Worm (Caenorhabditis elegans): ENCODE results near the gene C56G2.15.
A peak's percentile ranks its signal among the peaks of the same experiment; 100 is the strongest.

The C56G2.15 gene

ce11 chrIII:6406829-6407228 lies 39.1 kb upstream of the C56G2.15 start, which contains the start of gene let-756:
Gene let-756, plus strand, starts transcription at chrIII:6407129.
- TF ChIP-seq unc-120 (tag; optimal IDR thresholded peaks at IDR 0.05; ENCODE audit: poor library complexity, severe bottlenecking) (no peak), sptf-1 (tag; optimal IDR thresholded peaks at IDR 0.05) (no peak), nhr-2 (tag; optimal IDR thresholded peaks at IDR 0.05) (no peak), nhr-76 (tag; optimal IDR thresholded peaks at IDR 0.05) (no peak), lin-13 (tag; optimal IDR thresholded peaks at IDR 0.05) (no peak), nhr-28 (tag; optimal IDR thresholded peaks at IDR 0.05) (no peak), ztf-11 (tag; optimal IDR thresholded peaks at IDR 0.05) (no peak), mls-2 (tag; optimal IDR thresholded peaks at IDR 0.05) (no peak), lsy-2 (tag; optimal IDR thresholded peaks at IDR 0.05) (no peak), ces-1 (GFP tag; optimal IDR thresholded peaks at IDR 0.05) (no peak), flh-1 (GFP tag; optimal IDR thresholded peaks at IDR 0.05) (no peak), unc-39 (tag; optimal IDR thresholded peaks at IDR 0.05) (no peak), ceh-39 (tag; optimal IDR thresholded peaks at IDR 0.05) (no peak)

ce11 chrIII:6405121-6405520 lies 37.4 kb upstream of the C56G2.15 start:
- TF ChIP-seq mab-5 (tag; optimal IDR thresholded peaks at IDR 0.05) (peak; percentile 30), mep-1 (tag; optimal IDR thresholded peaks at IDR 0.05) (no peak), unc-62 (GFP tag; optimal IDR thresholded peaks at IDR 0.05) (peak; percentile 88), lin-32 (GFP tag; optimal IDR thresholded peaks at IDR 0.05) (no peak), ztf-11 (tag; optimal IDR thresholded peaks at IDR 0.05) (no peak), unc-120 (tag; optimal IDR thresholded peaks at IDR 0.05; ENCODE audit: poor library complexity, severe bottlenecking) (peak; percentile 66), mls-2 (tag; optimal IDR thresholded peaks at IDR 0.05) (no peak), hlh-1 (tag; optimal IDR thresholded peaks at IDR 0.05) (peak; percentile 94), elt-1 (tag; optimal IDR thresholded peaks at IDR 0.05; ENCODE audit: borderline replicate concordance, insufficient read depth) (no peak), M03D4.4 (tag; optimal IDR thresholded peaks at IDR 0.05) (no peak)

- TF ChIP-seq drap-1 (GFP tag; optimal IDR thresholded peaks at IDR 0.05): no peak
- no peak for TF ChIP-seq unc-39 (tag; optimal IDR thresholded peaks at IDR 0.05)
- no peak for TF ChIP-seq mep-1 (tag; optimal IDR thresholded peaks at IDR 0.05)
- no peak for TF ChIP-seq ztf-11 (tag; optimal IDR thresholded peaks at IDR 0.05)
- no peak for TF ChIP-seq nhr-237 (tag; optimal IDR thresholded peaks at IDR 0.05)
- TF ChIP-seq snpc-4 (tag; optimal IDR thresholded peaks at IDR 0.05): no peak
- no peak for TF ChIP-seq ham-2 (GFP tag; optimal IDR thresholded peaks at IDR 0.05)
- no peak for TF ChIP-seq M03D4.4 (tag; optimal IDR thresholded peaks at IDR 0.05)
- TF ChIP-seq elt-3 (tag; optimal IDR thresholded peaks at IDR 0.05): no peak
Observed at ce11 chrIII:6402810-6403209, 35.1 kb upstream of the C56G2.15 start.

ce11 chrIII:6402346-6402745 lies 34.6 kb upstream of the C56G2.15 start:
- TF ChIP-seq unc-120 (tag; optimal IDR thresholded peaks at IDR 0.05; ENCODE audit: poor library complexity, severe bottlenecking) (peak; percentile 69), mab-5 (tag; optimal IDR thresholded peaks at IDR 0.05) (peak; percentile 48), ceh-83 (GFP tag; optimal IDR thresholded peaks at IDR 0.05) (no peak), ceh-43 (GFP tag; optimal IDR thresholded peaks at IDR 0.05) (no peak), unc-62 (GFP tag; optimal IDR thresholded peaks at IDR 0.05) (peak; percentile 89), lin-32 (GFP tag; optimal IDR thresholded peaks at IDR 0.05) (no peak), hlh-1 (tag; optimal IDR thresholded peaks at IDR 0.05) (peak; percentile 99)

- peak; percentile 57 for TF ChIP-seq ces-1 (GFP tag; optimal IDR thresholded peaks at IDR 0.05)
- no peak for TF ChIP-seq lin-13 (tag; optimal IDR thresholded peaks at IDR 0.05)
Observed at ce11 chrIII:6399424-6399823, 31.7 kb upstream of the C56G2.15 start.

- no peak for TF ChIP-seq M03D4.4 (tag; optimal IDR thresholded peaks at IDR 0.05)
- peak; percentile 59 for TF ChIP-seq hlh-1 (tag; optimal IDR thresholded peaks at IDR 0.05)
- peak; percentile 24 for TF ChIP-seq unc-62 (GFP tag; optimal IDR thresholded peaks at IDR 0.05)
Observed at ce11 chrIII:6398124-6398523, 30.4 kb upstream of the C56G2.15 start.

ce11 chrIII:6396381-6396780 lies 28.7 kb upstream of the C56G2.15 start:
- TF ChIP-seq mep-1 (tag; optimal IDR thresholded peaks at IDR 0.05): no peak
- TF ChIP-seq elt-1 (tag; optimal IDR thresholded peaks at IDR 0.05; ENCODE audit: borderline replicate concordance, insufficient read depth): peak; percentile 7
- TF ChIP-seq unc-120 (tag; optimal IDR thresholded peaks at IDR 0.05; ENCODE audit: poor library complexity, severe bottlenecking): no peak
- no peak for TF ChIP-seq tbx-8 (GFP tag; optimal IDR thresholded peaks at IDR 0.05)
